Fruit fly (Drosophila melanogaster): ENCODE data around the gene CG1724.

dm6 chrX:21203241-21203640, at the start of gene CG1724:
- no peak for TF ChIP-seq CG6854 (GFP tag; optimal IDR thresholded peaks at IDR 0.05)
- no peak for TF ChIP-seq Hr39 (GFP tag; optimal IDR thresholded peaks at IDR 0.05)
- TF ChIP-seq Ets96B (tag; optimal IDR thresholded peaks at IDR 0.05): no peak
- no peak for TF ChIP-seq CG16779 (tag; optimal IDR thresholded peaks at IDR 0.05)

All from whole organism, prepupa.